Fruit fly (Drosophila melanogaster) whole organism, embryonic: ENCODE results near the gene SIFaR.

Source experiments
- Ada2b ChIP-seq: fragments of 200-800 bp; sonication (Bioruptor generic); IDR thresholded peaks from 2 replicates; pipeline ENCODE4 v1.3.6; 2022; ENCODE audit warnings: missing biosample characterization, missing genetic modification characterization
- BtbVII ChIP-seq: fragments of 200-800 bp; sonication (Bioruptor generic); optimal IDR thresholded peaks from 3 replicates; lab custom pipeline; 2017; ENCODE audit warnings: missing biosample characterization, mild to moderate bottlenecking, missing genetic modification characterization
- C15 ChIP-seq: fragments of 200-800 bp; sonication (Bioruptor generic); IDR thresholded peaks from 3 replicates; pipeline ENCODE4 v1.3.6; 2022; ENCODE audit warnings: missing biosample characterization, missing genetic modification characterization
- CG10147 ChIP-seq: fragments of 200-800 bp; sonication (Bioruptor generic); optimal IDR thresholded peaks from 2 replicates; lab custom pipeline; 2019; ENCODE audit warnings: missing biosample characterization, mild to moderate bottlenecking, missing genetic modification characterization, moderate library complexity
- CG10267 ChIP-seq: fragments of 200-800 bp; sonication (Bioruptor generic); optimal IDR thresholded peaks from 2 replicates; lab custom pipeline; 2018; ENCODE audit warnings: missing biosample characterization, mild to moderate bottlenecking, missing genetic modification characterization, moderate library complexity
- CG12104 ChIP-seq: fragments of 200-800 bp; sonication (Bioruptor generic); optimal IDR thresholded peaks from 3 replicates; lab custom pipeline; 2016; ENCODE audit warnings: missing biosample characterization, missing genetic modification characterization
- CG12391 ChIP-seq: fragments of 200-800 bp; sonication (Bioruptor generic); optimal IDR thresholded peaks from 3 replicates; lab custom pipeline; 2018; ENCODE audit warnings: missing biosample characterization, mild to moderate bottlenecking, missing genetic modification characterization, moderate library complexity
- CG13894 ChIP-seq: fragments of 200-800 bp; sonication (Bioruptor generic); optimal IDR thresholded peaks from 3 replicates; lab custom pipeline; 2018; ENCODE audit warnings: missing biosample characterization, mild to moderate bottlenecking, missing genetic modification characterization, moderate library complexity
- CG14014 ChIP-seq: fragments of 200-800 bp; sonication (Bioruptor generic); IDR thresholded peaks from 2 replicates; pipeline ENCODE4 v1.3.6; 2022; ENCODE audit warnings: missing biosample characterization, missing genetic modification characterization
- CG16815 ChIP-seq: fragments of 200-800 bp; sonication (Bioruptor generic); optimal IDR thresholded peaks from 3 replicates; lab custom pipeline; 2017; ENCODE audit warnings: missing biosample characterization, mild to moderate bottlenecking, missing genetic modification characterization
- CG17186 ChIP-seq: fragments of 200-800 bp; sonication (Bioruptor generic); optimal IDR thresholded peaks from 3 replicates; lab custom pipeline; 2017; ENCODE audit warnings: missing biosample characterization, missing genetic modification reagents, missing genetic modification characterization
- CG2202 ChIP-seq: fragments of 200-800 bp; sonication (Bioruptor generic); optimal IDR thresholded peaks from 2 replicates; lab custom pipeline; 2018; ENCODE audit warnings: missing biosample characterization, mild to moderate bottlenecking, missing genetic modification characterization
- CG3281 ChIP-seq: fragments of 200-800 bp; sonication (Bioruptor generic); optimal IDR thresholded peaks from 3 replicates; lab custom pipeline; 2017; ENCODE audit warnings: missing biosample characterization, mild to moderate bottlenecking, missing genetic modification characterization
- CG3726 ChIP-seq: fragments of 200-800 bp; sonication (Bioruptor generic); IDR thresholded peaks from 3 replicates; pipeline ENCODE4, ENCODE4 v1.3.6; 2022; ENCODE audit warnings: missing biosample characterization, missing genetic modification characterization
- CG3995 ChIP-seq: fragments of 200-800 bp; sonication (Bioruptor generic); optimal IDR thresholded peaks from 3 replicates; lab custom pipeline; 2016; ENCODE audit warnings: missing biosample characterization, missing genetic modification characterization
- CG4707 ChIP-seq: fragments of 200-800 bp; sonication (Bioruptor generic); optimal IDR thresholded peaks from 2 replicates; lab custom pipeline; 2018; ENCODE audit warnings: missing biosample characterization, mild to moderate bottlenecking, missing genetic modification characterization, moderate library complexity
- CG6175 ChIP-seq: fragments of 200-800 bp; sonication (Bioruptor generic); IDR thresholded peaks from 3 replicates; pipeline ENCODE4 v1.3.6; 2022; ENCODE audit warnings: missing biosample characterization, missing genetic modification characterization
- CG6813 ChIP-seq: fragments of 200-800 bp; sonication (Bioruptor generic); optimal IDR thresholded peaks from 2 replicates; lab custom pipeline; 2017; ENCODE audit warnings: missing biosample characterization, missing genetic modification characterization, mild to moderate bottlenecking, moderate library complexity, missing genetic modification reagents
- CG8089 ChIP-seq: fragments of 200-800 bp; sonication (Bioruptor generic); optimal IDR thresholded peaks from 3 replicates; lab custom pipeline; 2016; ENCODE audit warnings: missing biosample characterization, missing genetic modification characterization
- CG8281 ChIP-seq: fragments of 200-800 bp; sonication (Bioruptor generic); optimal IDR thresholded peaks from 2 replicates; lab custom pipeline; 2018; ENCODE audit warnings: missing biosample characterization, mild to moderate bottlenecking, missing genetic modification characterization, moderate library complexity
- CG9817 ChIP-seq: fragments of 200-800 bp; sonication (Bioruptor generic); optimal IDR thresholded peaks from 2 replicates; lab custom pipeline; 2018; ENCODE audit warnings: missing biosample characterization, mild to moderate bottlenecking, missing genetic modification characterization, moderate library complexity
- CG9876 ChIP-seq: fragments of 200-800 bp; sonication (Bioruptor generic); optimal IDR thresholded peaks from 2 replicates; lab custom pipeline; 2016; ENCODE audit warnings: missing biosample characterization, missing genetic modification characterization
- D ChIP-seq, 2 experiments: fragments of 200-800 bp in 1 of 2; fragments of >200 bp in 1 of 2; sonication (Bioruptor generic) in 1 of 2; optimal IDR thresholded peaks; 2 replicates in 1 of 2; 3 replicates in 1 of 2; lab custom pipeline; 2017; ENCODE audit warnings: mild to moderate bottlenecking in 1 of 2, missing biosample characterization in 1 of 2, missing genetic modification characterization in 1 of 2, missing genetic modification reagents in 1 of 2
- Dbx ChIP-seq: fragments of 200-800 bp; sonication (Bioruptor generic); IDR thresholded peaks from 3 replicates; pipeline ENCODE4 v1.3.6; 2022; ENCODE audit warnings: missing biosample characterization, missing genetic modification characterization
- Doc2 ChIP-seq: fragments of 200-800 bp; sonication (Bioruptor generic); IDR thresholded peaks from 2 replicates; pipeline ENCODE4 v1.3.6; 2022; ENCODE audit warnings: missing biosample characterization, missing genetic modification characterization
- Fer1 ChIP-seq: fragments of 200-800 bp; sonication (Bioruptor generic); optimal IDR thresholded peaks from 2 replicates; lab custom pipeline; 2017; ENCODE audit warnings: missing biosample characterization, mild to moderate bottlenecking, missing genetic modification characterization
- HLH54F ChIP-seq: fragments of 200-800 bp; sonication (Bioruptor generic); optimal IDR thresholded peaks from 3 replicates; lab custom pipeline; 2016; ENCODE audit warnings: missing biosample characterization, missing genetic modification characterization
- HmgZ ChIP-seq: fragments of 200-800 bp; sonication (Bioruptor generic); optimal IDR thresholded peaks from 2 replicates; lab custom pipeline; 2018; ENCODE audit warnings: missing biosample characterization, mild to moderate bottlenecking, missing genetic modification characterization
- Lhr ChIP-seq: fragments of 200-800 bp; sonication (Bioruptor generic); optimal IDR thresholded peaks from 3 replicates; lab custom pipeline; 2017; ENCODE audit warnings: mild to moderate bottlenecking, missing biosample characterization, missing genetic modification reagents, missing genetic modification characterization
- Meics ChIP-seq: fragments of 200-800 bp; sonication (Bioruptor generic); optimal IDR thresholded peaks from 2 replicates; lab custom pipeline; 2017; ENCODE audit warnings: missing biosample characterization, mild to moderate bottlenecking, missing genetic modification characterization
- Optix ChIP-seq: fragments of 200-800 bp; sonication (Bioruptor generic); IDR thresholded peaks from 3 replicates; pipeline ENCODE4 v1.3.6; 2022; ENCODE audit warnings: missing biosample characterization, missing genetic modification characterization
- Rx ChIP-seq: fragments of 200-800 bp; sonication (Bioruptor generic); IDR thresholded peaks from 2 replicates; pipeline ENCODE4 v1.3.6; 2022; ENCODE audit warnings: missing biosample characterization, missing genetic modification characterization
- Sox102F ChIP-seq: fragments of 200-800 bp; sonication (Bioruptor generic); optimal IDR thresholded peaks from 2 replicates; lab custom pipeline; 2018; ENCODE audit warnings: missing biosample characterization, mild to moderate bottlenecking, missing genetic modification characterization, moderate library complexity
- bbx ChIP-seq: fragments of 200-800 bp; sonication (Bioruptor generic); IDR thresholded peaks from 2 replicates; pipeline ENCODE4 v1.3.6; 2022; ENCODE audit warnings: missing biosample characterization, missing genetic modification characterization; ENCODE audit not compliant: partially characterized antibody
- cas ChIP-seq: fragments of 200-800 bp; sonication (Bioruptor generic); IDR thresholded peaks from 2 replicates; pipeline ENCODE4 v1.3.6; 2022; ENCODE audit warnings: missing biosample characterization, missing genetic modification characterization
- fd102C ChIP-seq: fragments of 200-800 bp; sonication (Bioruptor generic); optimal IDR thresholded peaks from 2 replicates; lab custom pipeline; 2018; ENCODE audit warnings: missing biosample characterization, mild to moderate bottlenecking, missing genetic modification characterization, moderate library complexity
- fu2 ChIP-seq: fragments of 200-800 bp; sonication (Bioruptor generic); optimal IDR thresholded peaks from 2 replicates; lab custom pipeline; 2016; ENCODE audit warnings: missing biosample characterization, missing genetic modification characterization
- gsb-n ChIP-seq: fragments of 200-800 bp; sonication (Bioruptor generic); optimal IDR thresholded peaks from 3 replicates; lab custom pipeline; 2018; ENCODE audit warnings: missing biosample characterization, mild to moderate bottlenecking, missing genetic modification characterization
- nerfin-1 ChIP-seq: fragments of 200-800 bp; sonication (Bioruptor generic); optimal IDR thresholded peaks from 3 replicates; lab custom pipeline; 2019; ENCODE audit warnings: missing biosample characterization, mild to moderate bottlenecking, missing genetic modification characterization, moderate library complexity
- onecut ChIP-seq: fragments of 200-800 bp; sonication (Bioruptor generic); IDR thresholded peaks from 2 replicates; pipeline ENCODE4 v1.3.6; 2022; ENCODE audit warnings: missing biosample characterization, missing genetic modification characterization
- prd ChIP-seq, 3 experiments: fragments of >200 bp in 2 of 3; fragments of 200-800 bp in 1 of 3; sonication (Bioruptor generic) in 1 of 3; optimal IDR thresholded peaks in 2 of 3; IDR thresholded peaks in 1 of 3; 2 replicates in 2 of 3; 3 replicates in 1 of 3; pipeline versions ENCODE4 v1.3.6 to Lab custom; 2017 to 2022; ENCODE audit warnings: missing biosample characterization in 1 of 3, missing genetic modification characterization in 1 of 3
- pum ChIP-seq: fragments of 200-800 bp; sonication (Bioruptor generic); optimal IDR thresholded peaks from 2 replicates; lab custom pipeline; 2016; ENCODE audit warnings: missing biosample characterization, missing genetic modification characterization
- sna ChIP-seq: fragments of 200-800 bp; sonication (Bioruptor generic); IDR thresholded peaks from 2 replicates; pipeline ENCODE4 v1.3.6; 2022; ENCODE audit warnings: missing biosample characterization, missing genetic modification characterization; ENCODE audit not compliant: partially characterized antibody
- tap ChIP-seq: fragments of 200-800 bp; optimal IDR thresholded peaks from 3 replicates; lab custom pipeline; 2019; ENCODE audit warnings: missing biosample characterization, mild to moderate bottlenecking, missing genetic modification characterization, moderate library complexity
- ttk ChIP-seq: fragments of 200-800 bp; sonication (Bioruptor generic); IDR thresholded peaks from 2 replicates; pipeline ENCODE4 v2.1.2; 2022; ENCODE audit warnings: missing biosample characterization, missing genetic modification characterization
- unpg ChIP-seq: fragments of 200-800 bp; sonication (Bioruptor generic); optimal IDR thresholded peaks from 3 replicates; lab custom pipeline; 2018; ENCODE audit warnings: missing biosample characterization, mild to moderate bottlenecking, missing genetic modification characterization, moderate library complexity
- vfl ChIP-seq: fragments of 200-800 bp; sonication (Bioruptor generic); optimal IDR thresholded peaks from 2 replicates; lab custom pipeline; 2016; ENCODE audit warnings: missing biosample characterization, missing genetic modification characterization
- wor ChIP-seq: fragments of 200-800 bp; sonication (Bioruptor generic); IDR thresholded peaks from 2 replicates; pipeline ENCODE4 v1.3.6; 2022; ENCODE audit warnings: missing biosample characterization, missing genetic modification characterization
- zen2 ChIP-seq: fragments of 200-800 bp; sonication (Bioruptor generic); IDR thresholded peaks from 3 replicates; pipeline ENCODE4 v1.3.6; 2022; ENCODE audit warnings: missing biosample characterization, missing genetic modification characterization; ENCODE audit not compliant: partially characterized antibody

Gene SIFaR

DNA sequence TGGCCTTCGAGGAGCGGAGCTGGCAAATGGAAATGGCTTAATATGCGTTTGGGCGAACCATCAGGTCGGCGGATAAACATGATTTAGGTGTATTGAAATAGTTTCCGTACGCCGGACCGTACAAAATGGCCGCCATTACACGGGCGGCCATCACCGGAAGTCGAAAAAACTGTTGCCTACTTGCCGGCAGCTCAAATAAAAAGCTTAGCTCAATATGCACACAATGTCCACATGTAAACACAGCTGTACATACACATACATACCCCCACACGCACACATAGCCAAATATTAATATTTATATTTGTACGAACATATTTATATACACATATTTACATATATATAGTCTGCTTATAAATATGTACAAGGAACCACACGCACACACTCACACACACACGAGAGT lies 30.6 kb downstream of the SIFaR start (continued):
- TF ChIP-seq Dbx (GFP tag; lab: Robert Waterston, UW) (no peak; the same call in 2 of the 3 replicates), Lhr (peak; percentile 23), BtbVII (GFP tag; lab: Kevin White, UChicago) (peak; percentile 22), CG6175 (GFP tag; lab: Robert Waterston, UW) (no peak), onecut (GFP tag; lab: Robert Waterston, UW) (peak; percentile 47), HLH54F (GFP tag; lab: Kevin White, UChicago) (no peak), nerfin-1 (tag; lab: Kevin White, UChicago) (peak; percentile 19), CG14014 (GFP tag; lab: Robert Waterston, UW) (peak; percentile 64; the same call in 1 of the 2 replicates), bbx (GFP tag; lab: Robert Waterston, UW) (no peak), CG10267 (tag; lab: Kevin White, UChicago) (peak; percentile 6), Optix (peak; percentile 61; the same call in 2 of the 3 replicates), gsb-n (no peak), sna (GFP tag; lab: Robert Waterston, UW) (no peak), CG4707 (GFP tag; lab: Kevin White, UChicago) (peak; percentile 31), vfl (GFP tag; lab: Kevin White, UChicago) (no peak), Sox102F (GFP tag; lab: Kevin White, UChicago) (peak; percentile 30), unpg (GFP tag; lab: Kevin White, UChicago) (peak; percentile 48), tap (no peak), C15 (GFP tag; lab: Robert Waterston, UW) (no peak), CG13894 (no peak), CG12391 (peak; percentile 35), CG8089 (GFP tag; lab: Kevin White, UChicago) (no peak), CG8281 (no peak), zen2 (GFP tag; lab: Robert Waterston, UW) (no peak), Meics (GFP tag; lab: Kevin White, UChicago) (peak; percentile 43), CG9817 (tag; lab: Kevin White, UChicago) (no peak), CG6813 (GFP tag; lab: Kevin White, UChicago) (peak; percentile 35), CG17186 (GFP tag; lab: Kevin White, UChicago) (no peak), ttk (GFP tag; lab: Robert Waterston, UW) (0 out of 2 replicates have a peak, but pooled peaks have one; percentile 24), CG3726 (0 out of 3 replicates have a peak, but pooled peaks have one; percentile 34), fu2 (GFP tag; lab: Kevin White, UChicago) (no peak), Doc2 (GFP tag; lab: Robert Waterston, UW) (no peak), CG3281 (GFP tag; lab: Kevin White, UChicago) (no peak), Rx (0 out of 2 replicates have a peak, but pooled peaks have one; percentile 26), Ada2b (GFP tag; lab: Robert Waterston, UW) (peak; percentile 37; the same call in 1 of the 2 replicates), prd (optimal IDR thresholded peaks at IDR 0.05; lab: Kevin White, UChicago) (no peak), prd (GFP tag; IDR thresholded peaks at IDR 0.05; lab: Robert Waterston, UW) (peak; percentile 25; the same call in 1 of the 3 replicates), Fer1 (peak; percentile 14), CG10147 (no peak), fd102C (no peak), pum (no peak), CG12104 (GFP tag; lab: Kevin White, UChicago) (no peak), CG3995 (no peak), D (optimal IDR thresholded peaks at IDR 0.05; lab: Kevin White, UChicago) (no peak), D (GFP tag; optimal IDR thresholded peaks at IDR 0.05; lab: Kevin White, UChicago) (no peak), CG16815 (GFP tag; lab: Kevin White, UChicago) (no peak), CG9876 (no peak), cas (GFP tag; lab: Robert Waterston, UW) (0 out of 2 replicates have a peak, but pooled peaks have one; percentile 17), CG2202 (peak; percentile 1), HmgZ (tag; lab: Kevin White, UChicago) (no peak), wor (GFP tag; lab: Robert Waterston, UW) (no peak)
